Fruit fly (Drosophila melanogaster) Kc167 (cell line): ENCODE measurements around the gene CG14787.

Source experiments
- Myc ChIP-seq: fragments of >200 bp; optimal IDR thresholded peaks from 2 replicates; lab custom pipeline; 2017; ENCODE audit warnings: missing external identifiers
- Sin3A ChIP-seq: fragments of >200 bp; optimal IDR thresholded peaks from 2 replicates; lab custom pipeline; 2018; ENCODE audit warnings: missing external identifiers
- h ChIP-seq: fragments of >200 bp; optimal IDR thresholded peaks from 3 replicates; lab custom pipeline; 2018; ENCODE audit warnings: missing external identifiers
- psq ChIP-seq: fragments of >200 bp; optimal IDR thresholded peaks from 2 replicates; lab custom pipeline; 2017; ENCODE audit warnings: missing external identifiers

DNA sequence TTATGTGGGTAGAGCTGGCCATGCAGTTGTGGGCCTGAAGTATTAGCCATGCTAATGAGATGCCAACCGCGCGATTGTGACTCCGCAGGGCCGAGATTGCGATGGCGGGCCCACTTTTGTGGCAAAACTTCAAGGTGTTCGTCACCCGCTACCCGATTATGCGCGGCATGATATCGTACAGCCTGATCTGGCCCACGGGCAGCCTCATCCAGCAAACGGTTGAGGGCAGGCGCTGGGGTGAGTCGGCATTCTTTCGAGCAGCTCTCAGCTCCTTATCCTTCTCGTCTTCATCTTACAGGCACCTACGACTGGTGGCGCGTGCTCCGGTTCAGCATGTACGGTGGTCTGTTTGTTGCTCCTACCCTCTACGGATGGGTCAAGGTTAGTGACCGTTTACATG, 8.2 kb upstream of the CG14787 start, which contains the start of gene CG32808:
- TF ChIP-seq Sin3A (lab: Kevin White, UChicago) (no peak), Myc (no peak), h (lab: Kevin White, UChicago) (no peak), psq (no peak)
